ENCODE assay signal across 1 fruit fly cellular context in genomic region chrX:1129575-1130281, dm6.
TF ChIP-seq lines count a peak whose summit lies in the region.

No protein-coding gene starts in this region.

TF ChIP-seq in whole organism, embryonic, 481 proteins besides CTCF, POLR2A, EP300 and RAD21 (continued from another document and continues in another):
- TF ChIP-seq CG32532 (GFP tag; IDR thresholded peaks at IDR 0.05; lab: Robert Waterston, UW): peak; percentile 56; the same call in 1 of the 2 replicates
- TF ChIP-seq CG4730 (GFP tag; IDR thresholded peaks at IDR 0.05; lab: Robert Waterston, UW): peak; percentile 55
- TF ChIP-seq onecut (GFP tag; IDR thresholded peaks at IDR 0.05; lab: Robert Waterston, UW): peak; percentile 51
- no peak for TF ChIP-seq usp (GFP tag; optimal IDR thresholded peaks at IDR 0.05; lab: Kevin White, UChicago)
- TF ChIP-seq CG30403 (GFP tag; optimal IDR thresholded peaks at IDR 0.05; lab: Kevin White, UChicago): peak; percentile 70
- TF ChIP-seq CG17829 (tag; optimal IDR thresholded peaks at IDR 0.05; lab: Kevin White, UChicago): peak; percentile 59
- TF ChIP-seq inv (GFP tag; IDR thresholded peaks at IDR 0.05; lab: Robert Waterston, UW; ENCODE audit: partially characterized antibody): no peak
- TF ChIP-seq dan (GFP tag; IDR thresholded peaks at IDR 0.05; lab: Robert Waterston, UW): no peak
- no peak for TF ChIP-seq gfzf (GFP tag; optimal IDR thresholded peaks at IDR 0.05; lab: Kevin White, UChicago)
- peak; percentile 54 for TF ChIP-seq CG10267 (tag; optimal IDR thresholded peaks at IDR 0.05; lab: Kevin White, UChicago)
- TF ChIP-seq aop (GFP tag; IDR thresholded peaks at IDR 0.05; lab: Robert Waterston, UW): 0 out of 2 replicates have a peak, but pooled peaks have one; percentile 13
- TF ChIP-seq Aef1 (GFP tag; IDR thresholded peaks at IDR 0.05; lab: Robert Waterston, UW): no peak
- no peak for TF ChIP-seq wek (GFP tag; optimal IDR thresholded peaks at IDR 0.05; lab: Kevin White, UChicago)
- no peak for TF ChIP-seq hkb (optimal IDR thresholded peaks at IDR 0.05; lab: Kevin White, UChicago)
- TF ChIP-seq hkb (GFP tag; IDR thresholded peaks at IDR 0.05; lab: Robert Waterston, UW): peak; percentile 76
- no peak for TF ChIP-seq otp (GFP tag; IDR thresholded peaks at IDR 0.05; lab: Robert Waterston, UW)
- no peak for TF ChIP-seq CG33213 (GFP tag; optimal IDR thresholded peaks at IDR 0.05; lab: Kevin White, UChicago)
- peak; percentile 75 for TF ChIP-seq CG31441 (GFP tag; IDR thresholded peaks at IDR 0.05; lab: Robert Waterston, UW)
- TF ChIP-seq az2 (GFP tag; optimal IDR thresholded peaks at IDR 0.05; lab: Kevin White, UChicago): peak; percentile 71
- no peak for TF ChIP-seq psq (GFP tag; optimal IDR thresholded peaks at IDR 0.05; lab: Kevin White, UChicago)
- TF ChIP-seq cg (GFP tag; optimal IDR thresholded peaks at IDR 0.05; lab: Kevin White, UChicago): no peak
- no peak for TF ChIP-seq dimm (GFP tag; IDR thresholded peaks at IDR 0.05; lab: Robert Waterston, UW)
- TF ChIP-seq nerfin-2 (GFP tag; IDR thresholded peaks at IDR 0.05; lab: Robert Waterston, UW; ENCODE audit: partially characterized antibody): no peak
- TF ChIP-seq Oli (tag; optimal IDR thresholded peaks at IDR 0.05; lab: Kevin White, UChicago): peak; percentile 83
- 0 out of 3 replicates have a peak, but pooled peaks have one; percentile 45 for TF ChIP-seq CG11093 (GFP tag; IDR thresholded peaks at IDR 0.05; lab: Robert Waterston, UW)
- TF ChIP-seq gt (GFP tag; IDR thresholded peaks at IDR 0.05; lab: Robert Waterston, UW): 0 out of 2 replicates have a peak, but pooled peaks have one; percentile 11
- peak; percentile 58 for TF ChIP-seq CoRest (tag; optimal IDR thresholded peaks at IDR 0.05; lab: Kevin White, UChicago)
- TF ChIP-seq vfl (GFP tag; optimal IDR thresholded peaks at IDR 0.05; lab: Kevin White, UChicago): no peak
- TF ChIP-seq H15 (GFP tag; IDR thresholded peaks at IDR 0.05; lab: Robert Waterston, UW): peak; percentile 66; the same call in 1 of the 3 replicates
- peak; percentile 85 for TF ChIP-seq CG1603 (tag; optimal IDR thresholded peaks at IDR 0.05; lab: Kevin White, UChicago)
- TF ChIP-seq Usf (GFP tag; optimal IDR thresholded peaks at IDR 0.05; lab: Kevin White, UChicago): no peak
- TF ChIP-seq D19B (GFP tag; optimal IDR thresholded peaks at IDR 0.05; lab: Kevin White, UChicago): no peak
- TF ChIP-seq ara (GFP tag; IDR thresholded peaks at IDR 0.05; lab: Robert Waterston, UW): peak; percentile 76
- TF ChIP-seq CG6254 (GFP tag; optimal IDR thresholded peaks at IDR 0.05; lab: Kevin White, UChicago): peak; percentile 47
- no peak for TF ChIP-seq Atf3 (GFP tag; optimal IDR thresholded peaks at IDR 0.05; lab: Kevin White, UChicago)
- peak; percentile 43 for TF ChIP-seq CG16815 (GFP tag; optimal IDR thresholded peaks at IDR 0.05; lab: Kevin White, UChicago)
- no peak for TF ChIP-seq TFAM (GFP tag; optimal IDR thresholded peaks at IDR 0.05; lab: Kevin White, UChicago)
- TF ChIP-seq CG13287 (GFP tag; IDR thresholded peaks at IDR 0.05; lab: Robert Waterston, UW; ENCODE audit: partially characterized antibody): no peak
- no peak for TF ChIP-seq CG15696 (tag; optimal IDR thresholded peaks at IDR 0.05; lab: Kevin White, UChicago)
- TF ChIP-seq sqz (GFP tag; optimal IDR thresholded peaks at IDR 0.05; lab: Kevin White, UChicago): no peak
- TF ChIP-seq CG5180 (GFP tag; optimal IDR thresholded peaks at IDR 0.05; lab: Kevin White, UChicago): no peak
- no peak for TF ChIP-seq CG11456 (GFP tag; IDR thresholded peaks at IDR 0.05; lab: Robert Waterston, UW)
- peak; percentile 27 for TF ChIP-seq Nf-YB (GFP tag; optimal IDR thresholded peaks at IDR 0.05; lab: Kevin White, UChicago)
- TF ChIP-seq Hr78 (GFP tag; optimal IDR thresholded peaks at IDR 0.05; lab: Kevin White, UChicago): no peak
- TF ChIP-seq Camta (GFP tag; optimal IDR thresholded peaks at IDR 0.05; lab: Kevin White, UChicago): peak; percentile 24
- TF ChIP-seq luna (GFP tag; optimal IDR thresholded peaks at IDR 0.05; lab: Kevin White, UChicago): no peak
- no peak for TF ChIP-seq cad (GFP tag; optimal IDR thresholded peaks at IDR 0.05; lab: Kevin White, UChicago)
- no peak for TF ChIP-seq Oaz (GFP tag; IDR thresholded peaks at IDR 0.05; lab: Robert Waterston, UW)
- peak; percentile 7 for TF ChIP-seq CG7839 (tag; optimal IDR thresholded peaks at IDR 0.05; lab: Kevin White, UChicago)
- peak; percentile 20 for TF ChIP-seq mam (GFP tag; optimal IDR thresholded peaks at IDR 0.05; lab: Kevin White, UChicago)
- peak; percentile 62 for TF ChIP-seq D19A (tag; optimal IDR thresholded peaks at IDR 0.05; lab: Kevin White, UChicago)
- TF ChIP-seq CG12071 (GFP tag; optimal IDR thresholded peaks at IDR 0.05; lab: Kevin White, UChicago): peak; percentile 61
- TF ChIP-seq CG6791 (GFP tag; IDR thresholded peaks at IDR 0.05; lab: Robert Waterston, UW; ENCODE audit: partially characterized antibody): no peak
- TF ChIP-seq CrebB (tag; optimal IDR thresholded peaks at IDR 0.05; lab: Kevin White, UChicago): no peak
- no peak for TF ChIP-seq CG7786 (GFP tag; optimal IDR thresholded peaks at IDR 0.05; lab: Kevin White, UChicago)
- peak; percentile 68 for TF ChIP-seq CG10366 (GFP tag; IDR thresholded peaks at IDR 0.05; lab: Robert Waterston, UW)
- TF ChIP-seq Elba2 (GFP tag; optimal IDR thresholded peaks at IDR 0.05; lab: Kevin White, UChicago): no peak
- TF ChIP-seq tio (GFP tag; optimal IDR thresholded peaks at IDR 0.05; lab: Kevin White, UChicago): peak; percentile 61
- TF ChIP-seq ab (GFP tag; optimal IDR thresholded peaks at IDR 0.05; lab: Kevin White, UChicago): peak; percentile 19
- TF ChIP-seq CG17385 (GFP tag; optimal IDR thresholded peaks at IDR 0.05; lab: Kevin White, UChicago): peak; percentile 55
- TF ChIP-seq slou (GFP tag; optimal IDR thresholded peaks at IDR 0.05; lab: Kevin White, UChicago): no peak
- no peak for TF ChIP-seq Dfd (GFP tag; optimal IDR thresholded peaks at IDR 0.05; lab: Kevin White, UChicago)
- peak; percentile 32; the same call in 1 of the 2 replicates for TF ChIP-seq ro (GFP tag; IDR thresholded peaks at IDR 0.05; lab: Robert Waterston, UW)
- TF ChIP-seq unc-4 (GFP tag; IDR thresholded peaks at IDR 0.05; lab: Robert Waterston, UW; ENCODE audit: partially characterized antibody): no peak
- TF ChIP-seq jing (GFP tag; optimal IDR thresholded peaks at IDR 0.05; lab: Kevin White, UChicago): peak; percentile 45
- peak; percentile 65 for TF ChIP-seq CG3407 (GFP tag; optimal IDR thresholded peaks at IDR 0.05; lab: Kevin White, UChicago)
- no peak for TF ChIP-seq hth (optimal IDR thresholded peaks at IDR 0.05; lab: Kevin White, UChicago)
- TF ChIP-seq HLHmδ (GFP tag; optimal IDR thresholded peaks at IDR 0.05; lab: Kevin White, UChicago): no peak
- no peak for TF ChIP-seq CG17186 (GFP tag; optimal IDR thresholded peaks at IDR 0.05; lab: Kevin White, UChicago)
- TF ChIP-seq CG7271 (tag; optimal IDR thresholded peaks at IDR 0.05; lab: Kevin White, UChicago): no peak
- TF ChIP-seq wor (GFP tag; IDR thresholded peaks at IDR 0.05; lab: Robert Waterston, UW): peak; percentile 50; the same call in 1 of the 2 replicates
- no peak for TF ChIP-seq Bgb (GFP tag; IDR thresholded peaks at IDR 0.05; lab: Robert Waterston, UW; ENCODE audit: partially characterized antibody)
- TF ChIP-seq gcm2 (GFP tag; optimal IDR thresholded peaks at IDR 0.05; lab: Kevin White, UChicago): peak; percentile 48
- no peak for TF ChIP-seq CG12299 (tag; optimal IDR thresholded peaks at IDR 0.05; lab: Kevin White, UChicago)
- no peak for TF ChIP-seq Kr (GFP tag; optimal IDR thresholded peaks at IDR 0.05; lab: Kevin White, UChicago)
- TF ChIP-seq CG11398 (GFP tag; optimal IDR thresholded peaks at IDR 0.05; lab: Kevin White, UChicago): peak; percentile 11
- TF ChIP-seq fd102C (GFP tag; optimal IDR thresholded peaks at IDR 0.05; lab: Kevin White, UChicago): peak; percentile 9
- TF ChIP-seq nom (GFP tag; optimal IDR thresholded peaks at IDR 0.05; lab: Kevin White, UChicago): peak; percentile 49
- TF ChIP-seq CG13123 (GFP tag; optimal IDR thresholded peaks at IDR 0.05; lab: Kevin White, UChicago): no peak
- TF ChIP-seq Chrac-16 (GFP tag; optimal IDR thresholded peaks at IDR 0.05; lab: Kevin White, UChicago): peak; percentile 73
- peak; percentile 5 for TF ChIP-seq CG9876 (GFP tag; optimal IDR thresholded peaks at IDR 0.05; lab: Kevin White, UChicago)
- TF ChIP-seq Spps (tag; optimal IDR thresholded peaks at IDR 0.05; lab: Kevin White, UChicago): peak; percentile 28
- TF ChIP-seq CG31365 (tag; optimal IDR thresholded peaks at IDR 0.05; lab: Kevin White, UChicago): no peak
- no peak for TF ChIP-seq CG6683 (GFP tag; optimal IDR thresholded peaks at IDR 0.05; lab: Kevin White, UChicago)
- peak; percentile 21 for TF ChIP-seq Side (GFP tag; optimal IDR thresholded peaks at IDR 0.05; lab: Kevin White, UChicago)
- TF ChIP-seq crp (GFP tag; optimal IDR thresholded peaks at IDR 0.05; lab: Kevin White, UChicago): no peak
- TF ChIP-seq salm (tag; optimal IDR thresholded peaks at IDR 0.05; lab: Kevin White, UChicago): peak; percentile 15
- TF ChIP-seq lola (GFP tag; optimal IDR thresholded peaks at IDR 0.05; lab: Kevin White, UChicago): peak in 1 of 3 experiments; percentile 68
- TF ChIP-seq sr (GFP tag; IDR thresholded peaks at IDR 0.05; lab: Robert Waterston, UW): no peak
- peak; percentile 79; the same call in 1 of the 2 replicates for TF ChIP-seq chm (GFP tag; IDR thresholded peaks at IDR 0.05; lab: Robert Waterston, UW)
- TF ChIP-seq croc (GFP tag; conservative IDR thresholded peaks at IDR 0.05; lab: Robert Waterston, UW): peak; percentile 48; the same call in 2 of the 3 replicates
- peak; percentile 70 for TF ChIP-seq CG2875 (GFP tag; optimal IDR thresholded peaks at IDR 0.05; lab: Kevin White, UChicago)
- TF ChIP-seq CG15479 (GFP tag; optimal IDR thresholded peaks at IDR 0.05; lab: Kevin White, UChicago): peak; percentile 3
- no peak for TF ChIP-seq mirr (GFP tag; optimal IDR thresholded peaks at IDR 0.05; lab: Kevin White, UChicago)
- no peak for TF ChIP-seq al (GFP tag; IDR thresholded peaks at IDR 0.05; lab: Robert Waterston, UW)
- peak; percentile 58 for TF ChIP-seq oc (tag; optimal IDR thresholded peaks at IDR 0.05; lab: Kevin White, UChicago)
- no peak for TF ChIP-seq ash1 (GFP tag; optimal IDR thresholded peaks at IDR 0.05; lab: Kevin White, UChicago)
- no peak for TF ChIP-seq stwl (tag; optimal IDR thresholded peaks at IDR 0.05; lab: Kevin White, UChicago)
- TF ChIP-seq Dip3 (GFP tag; optimal IDR thresholded peaks at IDR 0.05; lab: Kevin White, UChicago): no peak
- TF ChIP-seq CG4282 (GFP tag; optimal IDR thresholded peaks at IDR 0.05; lab: Kevin White, UChicago): no peak
- TF ChIP-seq CG9797 (GFP tag; optimal IDR thresholded peaks at IDR 0.05; lab: Kevin White, UChicago): no peak
- peak; percentile 51 for TF ChIP-seq CG17568 (GFP tag; optimal IDR thresholded peaks at IDR 0.05; lab: Kevin White, UChicago)
- no peak for TF ChIP-seq HLH4C (GFP tag; IDR thresholded peaks at IDR 0.05; lab: Robert Waterston, UW; ENCODE audit: partially characterized antibody)
- TF ChIP-seq CG8089 (GFP tag; optimal IDR thresholded peaks at IDR 0.05; lab: Kevin White, UChicago): peak; percentile 51
- TF ChIP-seq Hand (GFP tag; optimal IDR thresholded peaks at IDR 0.05; lab: Kevin White, UChicago): no peak
- peak; percentile 8 for TF ChIP-seq cato (GFP tag; optimal IDR thresholded peaks at IDR 0.05; lab: Kevin White, UChicago; ENCODE audit: borderline replicate concordance)
- TF ChIP-seq CG8944 (GFP tag; optimal IDR thresholded peaks at IDR 0.05; lab: Kevin White, UChicago): peak; percentile 52
- TF ChIP-seq Mrtf (GFP tag; IDR thresholded peaks at IDR 0.05; lab: Robert Waterston, UW): 0 out of 3 replicates have a peak, but pooled peaks have one; percentile 51
- TF ChIP-seq CG32772 (GFP tag; IDR thresholded peaks at IDR 0.05; lab: Robert Waterston, UW): peak; percentile 63
- peak; percentile 13 for TF ChIP-seq ems (GFP tag; optimal IDR thresholded peaks at IDR 0.05; lab: Kevin White, UChicago)
- no peak for TF ChIP-seq Gsc (GFP tag; IDR thresholded peaks at IDR 0.05; lab: Robert Waterston, UW)
- peak; percentile 84 for TF ChIP-seq CG18262 (tag; optimal IDR thresholded peaks at IDR 0.05; lab: Kevin White, UChicago)
- no peak for TF ChIP-seq bigmax (GFP tag; optimal IDR thresholded peaks at IDR 0.05; lab: Kevin White, UChicago)
- TF ChIP-seq CG10209 (GFP tag; optimal IDR thresholded peaks at IDR 0.05; lab: Kevin White, UChicago): peak; percentile 56
- TF ChIP-seq sna (GFP tag; IDR thresholded peaks at IDR 0.05; lab: Robert Waterston, UW; ENCODE audit: partially characterized antibody): no peak
- TF ChIP-seq chif (GFP tag; optimal IDR thresholded peaks at IDR 0.05; lab: Kevin White, UChicago): peak; percentile 66 to 69
- TF ChIP-seq CG8924 (tag; optimal IDR thresholded peaks at IDR 0.05; lab: Kevin White, UChicago): peak; percentile 68
- TF ChIP-seq D (optimal IDR thresholded peaks at IDR 0.05; lab: Kevin White, UChicago): no peak
- peak; percentile 55 for TF ChIP-seq D (GFP tag; optimal IDR thresholded peaks at IDR 0.05; lab: Kevin White, UChicago)
- TF ChIP-seq CG16779 (GFP tag; IDR thresholded peaks at IDR 0.05; lab: Robert Waterston, UW): no peak
- TF ChIP-seq Xbp1 (GFP tag; optimal IDR thresholded peaks at IDR 0.05; lab: Kevin White, UChicago): peak; percentile 66
- TF ChIP-seq sob (GFP tag; IDR thresholded peaks at IDR 0.05; lab: Robert Waterston, UW): no peak
- peak in 1 of 2 experiments; percentile 35 for TF ChIP-seq Pdp1 (GFP tag; optimal IDR thresholded peaks at IDR 0.05; lab: Kevin White, UChicago)
- no peak for TF ChIP-seq MESR4 (GFP tag; optimal IDR thresholded peaks at IDR 0.05; lab: Kevin White, UChicago)
- no peak for TF ChIP-seq wdn (GFP tag; IDR thresholded peaks at IDR 0.05; lab: Robert Waterston, UW)
- TF ChIP-seq ftz-f1 (GFP tag; optimal IDR thresholded peaks at IDR 0.05; lab: Kevin White, UChicago): no peak
- no peak for TF ChIP-seq CG34224 (GFP tag; IDR thresholded peaks at IDR 0.05; lab: Robert Waterston, UW; ENCODE audit: partially characterized antibody)
- peak; percentile 42 for TF ChIP-seq Abd-B (GFP tag; optimal IDR thresholded peaks at IDR 0.05; lab: Kevin White, UChicago)
- TF ChIP-seq tna (GFP tag; IDR thresholded peaks at IDR 0.05; lab: Robert Waterston, UW; ENCODE audit: partially characterized antibody): no peak
- peak; percentile 72 for TF ChIP-seq HLH3B (GFP tag; IDR thresholded peaks at IDR 0.05; lab: Robert Waterston, UW)
- TF ChIP-seq sim (GFP tag; IDR thresholded peaks at IDR 0.05; lab: Robert Waterston, UW): peak; percentile 39; the same call in 1 of the 2 replicates
- no peak for TF ChIP-seq Lpt (GFP tag; optimal IDR thresholded peaks at IDR 0.05; lab: Kevin White, UChicago)
